Worm (Caenorhabditis elegans) whole organism, L2 larva: ENCODE measurements around the gene R05H5.4.
A peak's percentile ranks its signal among the peaks of the same experiment; 100 is the strongest.

Source experiments
- C34F6.9 ChIP-seq: fragments of 150-350 bp; optimal IDR thresholded peaks from 2 replicates; lab custom pipeline; 2014; ENCODE audit warnings: missing biosample characterization, missing genetic modification characterization
- F13H6.1 ChIP-seq: sonication (generic microtip); optimal IDR thresholded peaks from 2 replicates; lab custom pipeline; 2016; ENCODE audit warnings: missing genetic modification characterization, missing compliant biosample characterization
- R02D3.7 ChIP-seq: fragments of 150-350 bp; optimal IDR thresholded peaks from 2 replicates; lab custom pipeline; 2014; ENCODE audit warnings: missing biosample characterization, missing genetic modification characterization
- Y55F3AM.14 ChIP-seq: fragments of 200-800 bp; sonication (Bioruptor generic); optimal IDR thresholded peaks from 2 replicates; lab custom pipeline; 2018; ENCODE audit warnings: mild to moderate bottlenecking, missing genetic modification characterization, missing compliant biosample characterization
- ZK546.5 ChIP-seq: sonication (generic microtip); optimal IDR thresholded peaks from 2 replicates; lab custom pipeline; 2017; ENCODE audit warnings: missing biosample characterization, missing genetic modification characterization
- aly-2 ChIP-seq: fragments of 150-350 bp; optimal IDR thresholded peaks from 2 replicates; lab custom pipeline; 2014; ENCODE audit warnings: missing biosample characterization, missing genetic modification characterization
- ama-1 ChIP-seq: fragments of 150-350 bp; optimal IDR thresholded peaks from 2 replicates; lab custom pipeline; 2018; ENCODE audit warnings: inconsistent platforms
- blmp-1 ChIP-seq: sonication (generic microtip); optimal IDR thresholded peaks from 2 replicates; lab custom pipeline; 2017; ENCODE audit warnings: missing genetic modification characterization, mild to moderate bottlenecking, missing compliant biosample characterization, antibody characterized with exemption, moderate library complexity; ENCODE audit not compliant: insufficient read depth
- ceh-16 ChIP-seq: fragments of 150-350 bp; optimal IDR thresholded peaks from 2 replicates; lab custom pipeline; 2014; ENCODE audit warnings: missing biosample characterization, missing genetic modification characterization
- crh-2 ChIP-seq: sonication (generic microtip); optimal IDR thresholded peaks from 2 replicates; lab custom pipeline; 2017; ENCODE audit warnings: missing biosample characterization, missing genetic modification characterization
- elt-1 ChIP-seq: fragments of 150-350 bp; optimal IDR thresholded peaks from 2 replicates; lab custom pipeline; 2014; ENCODE audit warnings: missing biosample characterization, missing genetic modification characterization
- fos-1 ChIP-seq: fragments of 150-350 bp; optimal IDR thresholded peaks from 2 replicates; lab custom pipeline; 2014; ENCODE audit warnings: missing biosample characterization, missing genetic modification characterization
- gmeb-1 ChIP-seq: fragments of 150-350 bp; optimal IDR thresholded peaks from 2 replicates; lab custom pipeline; 2014; ENCODE audit warnings: missing biosample characterization, missing genetic modification characterization
- lin-11 ChIP-seq: fragments of 150-350 bp; sonication (generic microtip); optimal IDR thresholded peaks from 2 replicates; lab custom pipeline; 2014; ENCODE audit warnings: missing biosample characterization, missing genetic modification characterization, inconsistent platforms, mixed read lengths
- lin-39 ChIP-seq: fragments of 150-350 bp; optimal IDR thresholded peaks from 2 replicates; lab custom pipeline; 2014; ENCODE audit warnings: missing biosample characterization, missing genetic modification reagents, missing genetic modification characterization
- lsy-2 ChIP-seq, 2 experiments: fragments of 150-350 bp in 1 of 2; sonication (generic microtip) in 1 of 2; optimal IDR thresholded peaks; 2 replicates each; lab custom pipeline; 2014 to 2017; ENCODE audit warnings: missing biosample characterization in 2 of 2, missing genetic modification characterization in 2 of 2
- mab-5 ChIP-seq: fragments of 150-350 bp; optimal IDR thresholded peaks from 2 replicates; lab custom pipeline; 2014; ENCODE audit warnings: missing biosample characterization, missing genetic modification characterization
- mbf-1 ChIP-seq: sonication (generic microtip); optimal IDR thresholded peaks from 2 replicates; lab custom pipeline; 2017; ENCODE audit warnings: missing biosample characterization, missing genetic modification characterization
- nhr-129 ChIP-seq: fragments of 150-350 bp; optimal IDR thresholded peaks from 2 replicates; lab custom pipeline; 2014; ENCODE audit warnings: missing biosample characterization, missing genetic modification characterization
- nhr-23 ChIP-seq: fragments of 150-350 bp; optimal IDR thresholded peaks from 2 replicates; lab custom pipeline; 2014; ENCODE audit warnings: missing biosample characterization, missing genetic modification reagents, missing genetic modification characterization
- nhr-237 ChIP-seq: fragments of 150-350 bp; optimal IDR thresholded peaks from 2 replicates; lab custom pipeline; 2014; ENCODE audit warnings: missing biosample characterization, missing genetic modification characterization
- nhr-25 ChIP-seq: fragments of 150-350 bp; sonication (generic microtip); optimal IDR thresholded peaks from 3 replicates; lab custom pipeline; 2014; ENCODE audit warnings: missing biosample characterization, missing genetic modification characterization
- nhr-6 ChIP-seq: fragments of 150-350 bp; optimal IDR thresholded peaks from 2 replicates; lab custom pipeline; 2014; ENCODE audit warnings: missing biosample characterization, missing genetic modification characterization
- peb-1 ChIP-seq: fragments of 150-350 bp; optimal IDR thresholded peaks from 2 replicates; lab custom pipeline; 2014; ENCODE audit warnings: missing biosample characterization, missing genetic modification characterization
- sem-4 ChIP-seq: fragments of 150-350 bp; optimal IDR thresholded peaks from 2 replicates; lab custom pipeline; 2014; ENCODE audit warnings: missing biosample characterization, missing genetic modification reagents, missing genetic modification characterization
- skn-1 ChIP-seq: sonication (generic microtip); optimal IDR thresholded peaks from 2 replicates; lab custom pipeline; 2017; ENCODE audit warnings: missing biosample characterization, missing genetic modification characterization
- sma-3 ChIP-seq: sonication (generic microtip); optimal IDR thresholded peaks from 2 replicates; lab custom pipeline; 2016; ENCODE audit warnings: missing genetic modification reagents, missing genetic modification characterization, missing compliant biosample characterization
- sma-9 ChIP-seq, 2 experiments: fragments of 150-350 bp in 1 of 2; sonication (generic microtip) in 1 of 2; optimal IDR thresholded peaks; 2 replicates each; lab custom pipeline; 2014 to 2016; ENCODE audit warnings: missing genetic modification characterization in 2 of 2, mild to moderate bottlenecking in 1 of 2, missing biosample characterization in 1 of 2, missing compliant biosample characterization in 1 of 2, missing genetic modification reagents in 1 of 2, moderate library complexity in 1 of 2
- snpc-4 ChIP-seq: fragments of 150-350 bp; optimal IDR thresholded peaks from 2 replicates; lab custom pipeline; 2014; ENCODE audit warnings: missing biosample characterization, missing genetic modification characterization
- unc-39 ChIP-seq: fragments of 150-350 bp; optimal IDR thresholded peaks from 2 replicates; lab custom pipeline; 2014; ENCODE audit warnings: missing biosample characterization, missing genetic modification characterization
- unc-62 ChIP-seq: fragments of 150-350 bp; optimal IDR thresholded peaks from 2 replicates; lab custom pipeline; 2014; ENCODE audit warnings: missing biosample characterization, missing genetic modification reagents, missing genetic modification characterization
- ztf-1 ChIP-seq: fragments of 200-800 bp; sonication (Bioruptor generic); conservative IDR thresholded peaks from 2 replicates; pipeline ENCODE4 v1.3.6; 2022; ENCODE audit warnings: missing genetic modification characterization, missing compliant biosample characterization

R05H5.4 gene

ce11 chrII:10221627-10222026, 21.8 kb upstream of the R05H5.4 start:
- TF ChIP-seq C34F6.9 (tag; lab: Kevin White, UChicago) (no peak), skn-1 (peak; percentile 65), crh-2 (tag; lab: Kevin White, UChicago) (peak; percentile 33), gmeb-1 (tag; lab: Kevin White, UChicago) (peak; percentile 11), fos-1 (tag; lab: Kevin White, UChicago) (peak; percentile 94), sma-9 (GFP tag; optimal IDR thresholded peaks at IDR 0.05; lab: Kevin White, UChicago) (peak; percentile 45), sma-9 (tag; optimal IDR thresholded peaks at IDR 0.05; lab: Kevin White, UChicago) (no peak)

- TF ChIP-seq nhr-237 (tag; lab: Kevin White, UChicago): no peak
- no peak for TF ChIP-seq lsy-2 (tag; optimal IDR thresholded peaks at IDR 0.05; lab: Kevin White, UChicago)
- TF ChIP-seq sma-3 (GFP tag; lab: Kevin White, UChicago): no peak
- TF ChIP-seq nhr-25: peak; percentile 48
- TF ChIP-seq elt-1 (tag; lab: Kevin White, UChicago): no peak
- TF ChIP-seq peb-1: no peak
- peak; percentile 29 for TF ChIP-seq sma-9 (GFP tag; optimal IDR thresholded peaks at IDR 0.05; lab: Kevin White, UChicago)
- no peak for TF ChIP-seq sma-9 (tag; optimal IDR thresholded peaks at IDR 0.05; lab: Kevin White, UChicago)
- peak; percentile 26 for TF ChIP-seq F13H6.1 (tag; lab: Kevin White, UChicago)
- no peak for TF ChIP-seq lin-39
- no peak for TF ChIP-seq unc-62 (GFP tag; lab: Kevin White, UChicago)
- TF ChIP-seq ztf-1: no peak
- no peak for TF ChIP-seq C34F6.9 (tag; lab: Kevin White, UChicago)
- peak; percentile 21 for TF ChIP-seq blmp-1 (tag; lab: Kevin White, UChicago)
- no peak for TF ChIP-seq mbf-1 (tag; lab: Kevin White, UChicago)
- TF ChIP-seq unc-39 (tag; lab: Kevin White, UChicago): no peak
- TF ChIP-seq Y55F3AM.14: no peak
- no peak for TF ChIP-seq nhr-23 (tag; lab: Kevin White, UChicago)
- no peak for TF ChIP-seq ceh-16
These were observed 20.8 kb upstream of the R05H5.4 start for ce11 chrII:10220631-10221030.

ce11 chrII:10218171-10218570, 18.4 kb upstream of the R05H5.4 start, which contains the start of gene ref-1:
TSS of gene ref-1 (plus strand) at chrII:10218471.
- TF ChIP-seq gmeb-1 (tag; lab: Kevin White, UChicago) (no peak), lin-11 (no peak), ZK546.5 (tag; lab: Kevin White, UChicago) (no peak)
- TF ChIP-seq, all 48 proteins: peak for 0

- TF ChIP-seq mab-5 (tag; lab: Kevin White, UChicago): no peak
- no peak for TF ChIP-seq sma-9 (GFP tag; optimal IDR thresholded peaks at IDR 0.05; lab: Kevin White, UChicago)
- TF ChIP-seq sma-9 (tag; optimal IDR thresholded peaks at IDR 0.05; lab: Kevin White, UChicago): no peak
- no peak for TF ChIP-seq R02D3.7 (tag; lab: Kevin White, UChicago)
- no peak for TF ChIP-seq ama-1
- no peak for TF ChIP-seq mbf-1 (tag; lab: Kevin White, UChicago)
These were observed 6.6 kb upstream of the R05H5.4 start, which contains the start of gene T01E8.1 for ce11 chrII:10206425-10206824. TSS of gene T01E8.1 (plus strand) at chrII:10206725.

- peak; percentile 54 for TF ChIP-seq F13H6.1 (tag; lab: Kevin White, UChicago)
- no peak for TF ChIP-seq ZK546.5 (tag; lab: Kevin White, UChicago)
- no peak for TF ChIP-seq aly-2 (tag; lab: Kevin White, UChicago)
- TF ChIP-seq snpc-4: no peak
- TF ChIP-seq sem-4: no peak
- no peak for TF ChIP-seq ztf-1
- TF ChIP-seq lsy-2 (tag; optimal IDR thresholded peaks at IDR 0.05; lab: Kevin White, UChicago): peak in 1 of 2 experiments; percentile 11
- TF ChIP-seq unc-39 (tag; lab: Kevin White, UChicago): no peak
- no peak for TF ChIP-seq blmp-1 (tag; lab: Kevin White, UChicago)
- TF ChIP-seq nhr-6 (tag; lab: Kevin White, UChicago): no peak
- TF ChIP-seq nhr-129: peak; percentile 74
- no peak for TF ChIP-seq gmeb-1 (tag; lab: Kevin White, UChicago)
- TF ChIP-seq, all 48 proteins: peak for 3
These were observed 4.7 kb upstream of the R05H5.4 start for ce11 chrII:10204428-10205049.
